Fruit fly (Drosophila melanogaster) whole organism, embryonic: ENCODE measurements around the gene Cpr65Au.

Experiments
- Adf1 ChIP-seq: fragments of 200-800 bp; sonication (Bioruptor generic); IDR thresholded peaks from 2 replicates; pipeline ENCODE4 v1.3.6; 2022; ENCODE audit warnings: missing biosample characterization, missing genetic modification characterization
- Antp ChIP-seq: fragments of 200-800 bp; sonication (Bioruptor generic); optimal IDR thresholded peaks from 3 replicates; lab custom pipeline; 2016; ENCODE audit warnings: missing biosample characterization, missing genetic modification characterization
- Awh ChIP-seq: fragments of 200-800 bp; sonication (Bioruptor generic); IDR thresholded peaks from 2 replicates; pipeline ENCODE4, ENCODE4 v1.3.6; 2022; ENCODE audit warnings: missing biosample characterization, missing genetic modification characterization
- BtbVII ChIP-seq: fragments of 200-800 bp; sonication (Bioruptor generic); optimal IDR thresholded peaks from 3 replicates; lab custom pipeline; 2017; ENCODE audit warnings: missing biosample characterization, mild to moderate bottlenecking, missing genetic modification characterization
- CG10209 ChIP-seq: fragments of 200-800 bp; sonication (Bioruptor generic); optimal IDR thresholded peaks from 3 replicates; lab custom pipeline; 2017; ENCODE audit warnings: missing biosample characterization, mild to moderate bottlenecking, missing genetic modification characterization, missing genetic modification reagents
- CG10462 ChIP-seq: fragments of 200-800 bp; sonication (Bioruptor generic); optimal IDR thresholded peaks from 2 replicates; lab custom pipeline; 2016; ENCODE audit warnings: missing biosample characterization, missing genetic modification characterization
- CG12155 ChIP-seq: fragments of 200-800 bp; sonication (Bioruptor generic); optimal IDR thresholded peaks from 3 replicates; lab custom pipeline; 2016; ENCODE audit warnings: missing biosample characterization, missing genetic modification characterization
- CG15479 ChIP-seq: fragments of 200-800 bp; sonication (Bioruptor generic); optimal IDR thresholded peaks from 3 replicates; lab custom pipeline; 2019; ENCODE audit warnings: missing biosample characterization, mild to moderate bottlenecking, missing genetic modification characterization, moderate library complexity
- CG1647 ChIP-seq: fragments of 200-800 bp; sonication (Bioruptor generic); optimal IDR thresholded peaks from 3 replicates; lab custom pipeline; 2016; ENCODE audit warnings: missing biosample characterization, missing genetic modification characterization
- CG16813 ChIP-seq: fragments of 200-800 bp; sonication (Bioruptor generic); IDR thresholded peaks from 3 replicates; pipeline ENCODE4 v1.3.6; 2022; ENCODE audit warnings: missing biosample characterization, missing genetic modification characterization; ENCODE audit not compliant: partially characterized antibody
- CG17361 ChIP-seq: fragments of 200-800 bp; sonication (Bioruptor generic); IDR thresholded peaks from 3 replicates; pipeline ENCODE4 v1.3.6; 2022; ENCODE audit warnings: missing biosample characterization, missing genetic modification characterization
- CG33213 ChIP-seq: fragments of 200-800 bp; sonication (Bioruptor generic); optimal IDR thresholded peaks from 3 replicates; lab custom pipeline; 2016; ENCODE audit warnings: missing biosample characterization, missing genetic modification characterization
- CG43689 ChIP-seq: fragments of 200-800 bp; sonication (Bioruptor generic); IDR thresholded peaks from 2 replicates; pipeline ENCODE4 v1.3.6; 2022; ENCODE audit warnings: missing biosample characterization, missing genetic modification characterization
- CG5245 ChIP-seq: fragments of 200-800 bp; sonication (Bioruptor generic); optimal IDR thresholded peaks from 3 replicates; lab custom pipeline; 2016; ENCODE audit warnings: missing biosample characterization, missing genetic modification characterization
- CG8089 ChIP-seq: fragments of 200-800 bp; sonication (Bioruptor generic); optimal IDR thresholded peaks from 3 replicates; lab custom pipeline; 2016; ENCODE audit warnings: missing biosample characterization, missing genetic modification characterization
- CG8290 ChIP-seq, 3 experiments: fragments of 200-800 bp; sonication (Bioruptor generic); optimal IDR thresholded peaks; 2 replicates each; lab custom pipeline; 2016 to 2019; ENCODE audit warnings: missing biosample characterization in 3 of 3, missing genetic modification characterization in 3 of 3, mild to moderate bottlenecking in 2 of 3, moderate library complexity in 1 of 3
- CG8359 ChIP-seq: fragments of 200-800 bp; sonication (Bioruptor generic); optimal IDR thresholded peaks from 2 replicates; lab custom pipeline; 2017; ENCODE audit warnings: missing biosample characterization, mild to moderate bottlenecking, missing genetic modification characterization, borderline replicate concordance
- Deaf1 ChIP-seq: fragments of 200-800 bp; optimal IDR thresholded peaks from 3 replicates; lab custom pipeline; 2019; ENCODE audit warnings: missing biosample characterization, mild to moderate bottlenecking, missing genetic modification characterization, moderate library complexity
- Drgx ChIP-seq: fragments of 200-800 bp; sonication (Bioruptor generic); IDR thresholded peaks from 2 replicates; pipeline ENCODE4 v1.3.6; 2022; ENCODE audit warnings: missing biosample characterization, missing genetic modification characterization
- Fer3 ChIP-seq: fragments of 200-800 bp; sonication (Bioruptor generic); optimal IDR thresholded peaks from 2 replicates; lab custom pipeline; 2018; ENCODE audit warnings: missing biosample characterization, mild to moderate bottlenecking, missing genetic modification characterization, moderate library complexity
- GATAe ChIP-seq: fragments of 200-800 bp; sonication (Bioruptor generic); conservative IDR thresholded peaks from 2 replicates; pipeline ENCODE4 v1.3.6; 2022; ENCODE audit warnings: missing biosample characterization, missing genetic modification characterization
- H2.0 ChIP-seq: fragments of 200-800 bp; sonication (Bioruptor generic); IDR thresholded peaks from 2 replicates; pipeline ENCODE4 v1.3.6; 2022; ENCODE audit warnings: missing biosample characterization, missing genetic modification characterization
- Hand ChIP-seq: fragments of 200-800 bp; sonication (Bioruptor generic); optimal IDR thresholded peaks from 2 replicates; lab custom pipeline; 2017; ENCODE audit warnings: mild to moderate bottlenecking, missing biosample characterization, missing genetic modification reagents, missing genetic modification characterization
- Hmx ChIP-seq: fragments of 200-800 bp; sonication (Bioruptor generic); optimal IDR thresholded peaks from 2 replicates; lab custom pipeline; 2016; ENCODE audit warnings: missing biosample characterization, missing genetic modification characterization
- Hr3 ChIP-seq: fragments of 200-800 bp; sonication (Bioruptor generic); optimal IDR thresholded peaks from 3 replicates; lab custom pipeline; 2016; ENCODE audit warnings: missing biosample characterization, missing genetic modification characterization
- NC2α ChIP-seq: fragments of 200-800 bp; sonication (Bioruptor generic); optimal IDR thresholded peaks from 2 replicates; lab custom pipeline; 2016; ENCODE audit warnings: missing biosample characterization, missing genetic modification characterization
- Pdp1 ChIP-seq, 2 experiments: fragments of 200-800 bp; sonication (Bioruptor generic); optimal IDR thresholded peaks; 3 replicates each; lab custom pipeline; 2016; ENCODE audit warnings: missing biosample characterization in 2 of 2, missing genetic modification characterization in 2 of 2, mild to moderate bottlenecking in 1 of 2, moderate library complexity in 1 of 2
- Sox100B ChIP-seq: fragments of 200-800 bp; sonication (Bioruptor generic); optimal IDR thresholded peaks from 3 replicates; lab custom pipeline; 2018; ENCODE audit warnings: missing biosample characterization, mild to moderate bottlenecking, missing genetic modification characterization
- Xbp1 ChIP-seq: fragments of 200-800 bp; sonication (Bioruptor generic); optimal IDR thresholded peaks from 3 replicates; lab custom pipeline; 2016; ENCODE audit warnings: missing biosample characterization, mild to moderate bottlenecking, missing genetic modification characterization
- ac ChIP-seq: fragments of 200-800 bp; sonication (Bioruptor generic); optimal IDR thresholded peaks from 3 replicates; lab custom pipeline; 2017; ENCODE audit warnings: missing biosample characterization, mild to moderate bottlenecking, missing genetic modification characterization
- caup ChIP-seq: fragments of 200-800 bp; sonication (Bioruptor generic); optimal IDR thresholded peaks from 3 replicates; lab custom pipeline; 2017; ENCODE audit warnings: missing biosample characterization, mild to moderate bottlenecking, missing genetic modification characterization, moderate library complexity; ENCODE audit not compliant: severe bottlenecking
- ci ChIP-seq: fragments of 200-800 bp; sonication (Bioruptor generic); IDR thresholded peaks from 3 replicates; pipeline ENCODE4 v1.3.6; 2022; ENCODE audit warnings: missing biosample characterization, missing genetic modification characterization
- crc ChIP-seq: fragments of 200-800 bp; sonication (Bioruptor generic); optimal IDR thresholded peaks from 2 replicates; lab custom pipeline; 2016; ENCODE audit warnings: missing biosample characterization, missing genetic modification characterization
- eve ChIP-seq, 2 experiments: fragments of >200 bp; optimal IDR thresholded peaks; 2 replicates each; lab custom pipeline; 2017; ENCODE audit warnings: missing biosample characterization in 2 of 2, missing genetic modification characterization in 2 of 2
- fd102C ChIP-seq: fragments of 200-800 bp; sonication (Bioruptor generic); optimal IDR thresholded peaks from 2 replicates; lab custom pipeline; 2018; ENCODE audit warnings: missing biosample characterization, mild to moderate bottlenecking, missing genetic modification characterization, moderate library complexity
- gem ChIP-seq: fragments of 200-800 bp; sonication (Bioruptor generic); optimal IDR thresholded peaks from 2 replicates; lab custom pipeline; 2019; ENCODE audit warnings: missing biosample characterization, mild to moderate bottlenecking, missing genetic modification characterization, moderate library complexity
- ind ChIP-seq: fragments of 200-800 bp; sonication (Bioruptor generic); optimal IDR thresholded peaks from 3 replicates; lab custom pipeline; 2016; ENCODE audit warnings: missing biosample characterization, missing genetic modification characterization
- kay ChIP-seq: fragments of 200-800 bp; sonication (Bioruptor generic); optimal IDR thresholded peaks from 2 replicates; lab custom pipeline; 2016; ENCODE audit warnings: missing biosample characterization, missing genetic modification characterization
- nom ChIP-seq: fragments of 200-800 bp; sonication (Bioruptor generic); optimal IDR thresholded peaks from 2 replicates; lab custom pipeline; 2017; ENCODE audit warnings: missing biosample characterization, missing genetic modification characterization, mild to moderate bottlenecking, moderate library complexity, missing genetic modification reagents
- oc ChIP-seq: fragments of 200-800 bp; sonication (Bioruptor generic); optimal IDR thresholded peaks from 2 replicates; lab custom pipeline; 2018; ENCODE audit warnings: missing biosample characterization, mild to moderate bottlenecking, missing genetic modification characterization, moderate library complexity
- prd ChIP-seq, 3 experiments: fragments of >200 bp in 2 of 3; fragments of 200-800 bp in 1 of 3; sonication (Bioruptor generic) in 1 of 3; optimal IDR thresholded peaks in 2 of 3; IDR thresholded peaks in 1 of 3; 2 replicates in 2 of 3; 3 replicates in 1 of 3; pipeline versions ENCODE4 v1.3.6 to Lab custom; 2017 to 2022; ENCODE audit warnings: missing biosample characterization in 1 of 3, missing genetic modification characterization in 1 of 3
- sens-2 ChIP-seq: fragments of 200-800 bp; sonication (Bioruptor generic); IDR thresholded peaks from 2 replicates; pipeline ENCODE4 v1.3.6; 2022; ENCODE audit warnings: missing biosample characterization, missing genetic modification characterization
- sim ChIP-seq: fragments of 200-800 bp; sonication (Bioruptor generic); IDR thresholded peaks from 2 replicates; pipeline ENCODE4 v1.3.6; 2022; ENCODE audit warnings: missing biosample characterization, missing genetic modification characterization
- sisA ChIP-seq: fragments of 200-800 bp; sonication (Bioruptor generic); IDR thresholded peaks from 2 replicates; pipeline ENCODE4 v1.3.6; 2022; ENCODE audit warnings: missing biosample characterization, missing genetic modification characterization
- slbo ChIP-seq: fragments of 200-800 bp; sonication (Bioruptor generic); IDR thresholded peaks from 2 replicates; pipeline ENCODE4 v1.3.6; 2022; ENCODE audit warnings: missing biosample characterization, missing genetic modification characterization
- sob ChIP-seq: fragments of 200-800 bp; sonication (Bioruptor generic); IDR thresholded peaks from 2 replicates; pipeline ENCODE4 v1.3.6; 2022; ENCODE audit warnings: missing biosample characterization, missing genetic modification characterization
- stwl ChIP-seq: fragments of 200-800 bp; sonication (Bioruptor generic); optimal IDR thresholded peaks from 3 replicates; lab custom pipeline; 2018; ENCODE audit warnings: missing biosample characterization, mild to moderate bottlenecking, missing genetic modification characterization, moderate library complexity
- tio ChIP-seq: fragments of 200-800 bp; sonication (Bioruptor generic); optimal IDR thresholded peaks from 2 replicates; lab custom pipeline; 2017; ENCODE audit warnings: missing biosample characterization, missing genetic modification characterization, inconsistent platforms
- zen ChIP-seq: fragments of 200-800 bp; sonication (Bioruptor generic); optimal IDR thresholded peaks from 3 replicates; lab custom pipeline; 2018; ENCODE audit warnings: missing biosample characterization, mild to moderate bottlenecking, missing genetic modification characterization, moderate library complexity

Gene Cpr65Au

dm6 chr3L:6094697-6095096, 37.2 kb downstream of the Cpr65Au start, which contains the start of the genes CG10467 and loj (continued):
- peak; percentile 98 for TF ChIP-seq gem (tag; lab: Kevin White, UChicago)
- peak; percentile 70 for TF ChIP-seq fd102C (GFP tag; lab: Kevin White, UChicago)
- peak; percentile 98 for TF ChIP-seq ind
- peak; percentile 74 for TF ChIP-seq CG1647
- TF ChIP-seq Xbp1 (GFP tag; lab: Kevin White, UChicago), result peak; percentile 98
- peak; percentile 56 for TF ChIP-seq crc (GFP tag; lab: Kevin White, UChicago)
- TF ChIP-seq eve (GFP tag; optimal IDR thresholded peaks at IDR 0.05; lab: Kevin White, UChicago), result no peak
- TF ChIP-seq Pdp1 (GFP tag; optimal IDR thresholded peaks at IDR 0.05; lab: Kevin White, UChicago), result peak; percentile 75 to 90
- peak; percentile 73 for TF ChIP-seq Antp (GFP tag; lab: Kevin White, UChicago)
- TF ChIP-seq prd (optimal IDR thresholded peaks at IDR 0.05; lab: Kevin White, UChicago), result no peak
- peak; percentile 99 for TF ChIP-seq prd (GFP tag; IDR thresholded peaks at IDR 0.05; lab: Robert Waterston, UW)
- no peak for TF ChIP-seq NC2α (GFP tag; lab: Kevin White, UChicago)
- peak; percentile 67 for TF ChIP-seq CG8359
- TF ChIP-seq ac, result peak; percentile 72
- peak; percentile 61 for TF ChIP-seq Hand
- TF ChIP-seq slbo, result peak; percentile 99
- TF ChIP-seq BtbVII (GFP tag; lab: Kevin White, UChicago), result peak; percentile 80
- peak; percentile 97 for TF ChIP-seq H2.0 (GFP tag; lab: Robert Waterston, UW)
- peak; percentile 79 for TF ChIP-seq Adf1 (GFP tag; lab: Robert Waterston, UW)
- peak; percentile 98 for TF ChIP-seq sob (GFP tag; lab: Robert Waterston, UW)
- peak; percentile 89 for TF ChIP-seq caup (GFP tag; lab: Kevin White, UChicago)
- TF ChIP-seq sens-2, result peak; percentile 87
- peak; percentile 71; the same call in 1 of the 2 replicates for TF ChIP-seq sim (GFP tag; lab: Robert Waterston, UW)
- peak; percentile 98 for TF ChIP-seq zen (tag; lab: Kevin White, UChicago)
- peak; percentile 93 for TF ChIP-seq CG17361
- no peak for TF ChIP-seq nom (GFP tag; lab: Kevin White, UChicago)
- TF ChIP-seq Deaf1 (tag; lab: Kevin White, UChicago), result peak; percentile 73
- TF ChIP-seq CG8089, result peak; percentile 68
- TF ChIP-seq ci, result peak; percentile 94
- TF ChIP-seq stwl (tag; lab: Kevin White, UChicago), result peak; percentile 89
- peak; percentile 88 for TF ChIP-seq Sox100B (GFP tag; lab: Kevin White, UChicago)
- peak; percentile 90 for TF ChIP-seq CG10462 (GFP tag; lab: Kevin White, UChicago)
- peak; percentile 75 for TF ChIP-seq CG16813
- TF ChIP-seq Awh (GFP tag; lab: Robert Waterston, UW), result peak; percentile 91
- peak; percentile 98 for TF ChIP-seq Hr3 (GFP tag; lab: Kevin White, UChicago)
- peak; percentile 92 for TF ChIP-seq kay (GFP tag; lab: Kevin White, UChicago)
- TF ChIP-seq CG8290 (GFP tag; optimal IDR thresholded peaks at IDR 0.05; lab: Kevin White, UChicago), result peak; percentile 90
- TF ChIP-seq CG8290 (tag; optimal IDR thresholded peaks at IDR 0.05; lab: Kevin White, UChicago), result peak in 1 of 2 experiments; percentile 67
- TF ChIP-seq CG15479 (GFP tag; lab: Kevin White, UChicago), result peak; percentile 44
- peak; percentile 99 for TF ChIP-seq sisA (GFP tag; lab: Robert Waterston, UW)
- TF ChIP-seq oc (tag; lab: Kevin White, UChicago), result peak; percentile 94
- peak; percentile 92 for TF ChIP-seq GATAe (GFP tag; lab: Robert Waterston, UW)
- peak; percentile 97 for TF ChIP-seq Fer3 (tag; lab: Kevin White, UChicago)
- peak; percentile 73 for TF ChIP-seq Hmx (GFP tag; lab: Kevin White, UChicago)
- peak; percentile 59 for TF ChIP-seq CG33213 (GFP tag; lab: Kevin White, UChicago)
- peak; percentile 96 for TF ChIP-seq tio (GFP tag; lab: Kevin White, UChicago)
- peak; percentile 81 for TF ChIP-seq Drgx (GFP tag; lab: Robert Waterston, UW)
- TF ChIP-seq CG12155 (GFP tag; lab: Kevin White, UChicago), result peak; percentile 96
- peak; percentile 87 for TF ChIP-seq CG43689 (GFP tag; lab: Robert Waterston, UW)
- TF ChIP-seq CG10209 (GFP tag; lab: Kevin White, UChicago), result peak; percentile 95
- TF ChIP-seq CG5245 (GFP tag; lab: Kevin White, UChicago), result peak; percentile 93
